Fruit fly (Drosophila melanogaster) whole organism, larva: ENCODE measurements around the gene NPF.

Experiments
- noc ChIP-seq: fragments of 200-800 bp; sonication (Bioruptor generic); optimal IDR thresholded peaks from 3 replicates; lab custom pipeline; 2019; ENCODE audit warnings: missing biosample characterization, mild to moderate bottlenecking, missing genetic modification characterization, moderate library complexity

Gene NPF

dm6 chr3R:16617650-16618049 is 8.6 kb downstream of the NPF start, which contains the start of gene CG17560:
TSS of gene CG17560 (plus strand) at chr3R:16617950.
- no peak for TF ChIP-seq noc (tag; lab: Kevin White, UChicago)

- TF ChIP-seq noc (tag; lab: Kevin White, UChicago) = no peak
Observed at dm6 chr3R:16620478-16620877, 11.5 kb downstream of the NPF start, which contains the start of gene CG14893. TSS of gene CG14893 (plus strand) at chr3R:16620778.

dm6 chr3R:16624371-16624749 is 15.3 kb downstream of the NPF start, which contains the start of gene Ccdc114:
TSS of gene Ccdc114 (minus strand) at chr3R:16624717.
- TF ChIP-seq noc (tag; lab: Kevin White, UChicago) = no peak

- TF ChIP-seq noc (tag; lab: Kevin White, UChicago) = no peak
Observed at dm6 chr3R:16624750-16625549, 15.9 kb downstream of the NPF start, which contains the start of gene Fas1. TSS of gene Fas1 (plus strand) at chr3R:16625238.

- no peak for TF ChIP-seq noc (tag; lab: Kevin White, UChicago)
Observed at dm6 chr3R:16625844-16626430, 16.9 kb downstream of the NPF start.

dm6 chr3R:16626899-16627432 is 17.9 kb downstream of the NPF start:
- TF ChIP-seq noc (tag; lab: Kevin White, UChicago) = no peak

- TF ChIP-seq noc (tag; lab: Kevin White, UChicago) = no peak
Observed at dm6 chr3R:16630564-16630963, 21.5 kb downstream of the NPF start.

- no peak for TF ChIP-seq noc (tag; lab: Kevin White, UChicago)
Observed at dm6 chr3R:16632698-16633097, 23.7 kb downstream of the NPF start.

dm6 chr3R:16640005-16640408 is 31.0 kb downstream of the NPF start, which contains the start of gene nonA-l:
TSS of gene nonA-l (plus strand) at chr3R:16640205.
- no peak for TF ChIP-seq noc (tag; lab: Kevin White, UChicago)

- no peak for TF ChIP-seq noc (tag; lab: Kevin White, UChicago)
Observed at dm6 chr3R:16643591-16643990, 34.6 kb downstream of the NPF start, which contains the start of gene Arl6IP1. TSS of gene Arl6IP1 (plus strand) at chr3R:16643605.

- TF ChIP-seq noc (tag; lab: Kevin White, UChicago) = no peak
Observed at dm6 chr3R:16646952-16647715, 38.1 kb downstream of the NPF start, which contains the start of the genes CG10324 and CCT3. TSS of gene CG10324 (minus strand) at chr3R:16647004. TSS of gene CCT3 (plus strand) at chr3R:16647605.

dm6 chr3R:16647716-16648016 is 38.6 kb downstream of the NPF start:
- TF ChIP-seq noc (tag; lab: Kevin White, UChicago) = no peak

- no peak for TF ChIP-seq noc (tag; lab: Kevin White, UChicago)
Observed at dm6 chr3R:16649282-16649681, 40.3 kb downstream of the NPF start.

- no peak for TF ChIP-seq noc (tag; lab: Kevin White, UChicago)
Observed at dm6 chr3R:16650950-16651349, 41.9 kb downstream of the NPF start, which contains the start of gene Mettl4. TSS of gene Mettl4 (minus strand) at chr3R:16651157.

dm6 chr3R:16652091-16652490 is 43.1 kb downstream of the NPF start, which contains the start of gene CG14907:
TSS of gene CG14907 (minus strand) at chr3R:16652319.
- TF ChIP-seq noc (tag; lab: Kevin White, UChicago) = peak; percentile 20
